Fruit fly (Drosophila melanogaster) whole organism: Measurements from ENCODE around the gene CG15747.

ENCODE experiments used
- CG8478 ChIP-seq: fragments of >200 bp; optimal IDR thresholded peaks from 2 replicates; lab custom pipeline; 2018; ENCODE audit warnings: inconsistent platforms
- Dll ChIP-seq: fragments of >200 bp; optimal IDR thresholded peaks from 2 replicates; lab custom pipeline; 2017
- EcR ChIP-seq, 2 experiments: fragments of >200 bp; optimal IDR thresholded peaks; 2 replicates each; lab custom pipeline; 2017; ENCODE audit warnings: missing biosample characterization in 2 of 2, missing genetic modification characterization in 2 of 2, missing genetic modification reagents in 2 of 2
- pan ChIP-seq: fragments of >200 bp; optimal IDR thresholded peaks from 2 replicates; lab custom pipeline; 2017
- psq ChIP-seq: fragments of >200 bp; optimal IDR thresholded peaks from 2 replicates; lab custom pipeline; 2017
- usp ChIP-seq: fragments of >200 bp; optimal IDR thresholded peaks from 2 replicates; lab custom pipeline; 2017; ENCODE audit warnings: missing biosample characterization, missing genetic modification characterization, mixed read lengths

The CG15747 gene

DNA sequence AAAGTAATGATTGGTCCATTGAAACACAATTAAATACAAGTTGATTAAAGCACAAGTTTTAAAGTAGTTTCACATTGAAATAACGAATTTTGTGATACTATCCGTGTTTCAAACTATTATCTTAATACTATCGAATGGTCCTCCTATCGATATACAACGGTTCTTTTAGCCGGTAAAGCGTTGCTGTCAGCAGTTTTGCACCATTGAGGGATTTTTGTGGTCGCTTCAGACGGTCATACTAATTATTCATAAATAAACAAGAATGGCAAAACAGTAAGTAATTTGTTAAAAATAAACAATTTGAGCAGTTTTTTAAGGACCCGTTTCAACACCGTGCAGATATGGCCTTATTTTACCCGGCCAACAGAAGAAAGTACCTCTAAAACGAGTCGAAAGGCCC is at the start of gene CG15747:
CG15747 (plus strand) TSS at position 206 of the 400 bp plus-strand sequence.
- TF ChIP-seq usp (GFP tag; lab: Kevin White, UChicago) = no peak
- no peak for TF ChIP-seq CG8478 (lab: Kevin White, UChicago)
- no peak for TF ChIP-seq pan (lab: Kevin White, UChicago)
- TF ChIP-seq EcR (GFP tag; optimal IDR thresholded peaks at IDR 0.05; lab: Kevin White, UChicago) = no peak
- no peak for TF ChIP-seq Dll (lab: Kevin White, UChicago)
- TF ChIP-seq psq (lab: Kevin White, UChicago) = no peak

DNA sequence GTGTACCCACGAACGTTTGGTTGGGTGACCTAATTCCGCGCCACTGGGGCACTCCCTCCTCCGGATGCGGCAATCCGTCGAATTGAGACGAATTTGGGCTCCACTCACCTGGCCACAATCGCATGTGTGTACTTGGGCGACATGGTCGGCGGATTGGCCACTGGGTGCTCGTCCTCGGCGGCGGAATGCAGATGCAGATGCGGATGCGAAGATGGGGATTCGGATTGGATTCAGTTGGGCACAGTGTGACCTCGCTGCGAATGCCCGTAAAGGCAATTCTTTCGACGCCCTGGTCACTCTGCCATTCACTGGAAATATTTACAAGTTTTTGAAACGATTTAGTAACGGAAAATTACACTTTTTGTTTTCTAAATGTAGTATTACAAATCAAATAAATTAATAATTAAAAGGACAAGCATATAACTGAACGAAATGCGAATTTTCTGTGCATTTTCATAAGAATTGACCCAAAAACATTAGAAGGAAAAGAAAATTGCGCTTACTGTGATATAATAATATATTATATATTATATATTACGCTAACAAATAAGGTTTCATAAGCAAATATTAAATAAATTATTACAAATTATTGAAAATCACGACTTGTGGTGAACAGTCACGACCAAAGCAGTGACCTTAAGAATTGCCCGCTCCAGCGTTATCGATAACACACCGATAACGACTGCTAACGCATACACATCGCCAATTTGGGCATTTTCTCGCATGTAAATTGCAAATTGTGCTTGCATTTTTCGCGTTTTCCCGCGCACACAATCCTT is 41.5 kb upstream of the CG15747 start, which contains the start of gene CG1622:
CG1622 (plus strand) TSS at position 678 of the 779 bp plus-strand sequence.
- TF ChIP-seq CG8478 (lab: Kevin White, UChicago) (no peak), pan (lab: Kevin White, UChicago) (no peak), Dll (lab: Kevin White, UChicago) (no peak), EcR (GFP tag; optimal IDR thresholded peaks at IDR 0.05; lab: Kevin White, UChicago) (no peak), usp (GFP tag; lab: Kevin White, UChicago) (no peak), psq (lab: Kevin White, UChicago) (no peak)

DNA sequence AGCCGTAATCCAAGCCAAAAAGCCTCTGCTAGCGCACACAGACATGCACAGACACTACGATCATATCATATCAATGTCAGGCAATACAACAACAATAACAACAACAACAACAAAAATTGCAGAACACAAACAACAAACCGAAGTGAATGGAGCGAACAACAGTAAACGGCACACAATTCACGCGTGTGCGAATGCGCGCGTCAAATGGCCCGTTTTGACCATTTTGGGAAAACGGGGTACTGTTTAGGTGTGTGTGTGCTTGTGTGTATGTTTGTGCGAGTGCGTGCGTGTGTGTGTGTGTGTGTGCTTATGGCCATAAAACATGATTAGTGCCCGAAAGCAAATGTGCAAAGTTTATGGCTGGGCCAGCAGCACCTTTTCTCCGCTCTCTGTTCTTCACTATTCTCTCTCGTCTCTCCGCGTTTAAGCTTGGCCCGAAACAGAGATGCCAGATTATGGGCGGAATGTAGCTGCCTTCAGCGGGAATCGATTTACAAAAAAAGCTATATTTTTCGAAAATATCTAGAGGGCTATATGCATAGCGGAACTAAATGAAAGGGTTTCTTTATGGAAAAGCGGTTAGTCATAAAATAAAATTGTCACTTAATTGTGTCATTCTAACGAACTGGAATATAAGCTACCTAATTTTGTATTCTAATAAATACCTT is 37.1 kb upstream of the CG15747 start:
- no peak for TF ChIP-seq psq (lab: Kevin White, UChicago)
- no peak for TF ChIP-seq Dll (lab: Kevin White, UChicago)
- TF ChIP-seq CG8478 (lab: Kevin White, UChicago) = no peak
- TF ChIP-seq usp (GFP tag; lab: Kevin White, UChicago) = no peak
- TF ChIP-seq EcR (GFP tag; optimal IDR thresholded peaks at IDR 0.05; lab: Kevin White, UChicago) = no peak
- no peak for TF ChIP-seq pan (lab: Kevin White, UChicago)

dm6 chrX:13302315-13302614 is 35.9 kb upstream of the CG15747 start, which contains the start of gene CG1764:
Gene CG1764, minus strand, starts transcription at chrX:13302415.
- TF ChIP-seq psq (lab: Kevin White, UChicago) (no peak), CG8478 (lab: Kevin White, UChicago) (no peak), Dll (lab: Kevin White, UChicago) (no peak), usp (GFP tag; lab: Kevin White, UChicago) (no peak), EcR (GFP tag; optimal IDR thresholded peaks at IDR 0.05; lab: Kevin White, UChicago) (no peak), pan (lab: Kevin White, UChicago) (no peak)

dm6 chrX:13302615-13303526 is 35.2 kb upstream of the CG15747 start:
- TF ChIP-seq pan (lab: Kevin White, UChicago) = no peak
- no peak for TF ChIP-seq Dll (lab: Kevin White, UChicago)
- TF ChIP-seq usp (GFP tag; lab: Kevin White, UChicago) = no peak
- TF ChIP-seq EcR (GFP tag; optimal IDR thresholded peaks at IDR 0.05; lab: Kevin White, UChicago) = no peak
- TF ChIP-seq CG8478 (lab: Kevin White, UChicago) = no peak
- TF ChIP-seq psq (lab: Kevin White, UChicago) = no peak

dm6 chrX:13303527-13303655 is 34.7 kb upstream of the CG15747 start, which contains the start of gene IP3K2:
Gene IP3K2, plus strand, starts transcription at chrX:13303633.
- TF ChIP-seq EcR (GFP tag; optimal IDR thresholded peaks at IDR 0.05; lab: Kevin White, UChicago) (no peak), pan (lab: Kevin White, UChicago) (no peak), psq (lab: Kevin White, UChicago) (no peak), CG8478 (lab: Kevin White, UChicago) (no peak), Dll (lab: Kevin White, UChicago) (no peak), usp (GFP tag; lab: Kevin White, UChicago) (no peak)

dm6 chrX:13303656-13304647 is 34.2 kb upstream of the CG15747 start:
- TF ChIP-seq pan (lab: Kevin White, UChicago) = no peak
- TF ChIP-seq Dll (lab: Kevin White, UChicago) = no peak
- no peak for TF ChIP-seq usp (GFP tag; lab: Kevin White, UChicago)
- TF ChIP-seq EcR (GFP tag; optimal IDR thresholded peaks at IDR 0.05; lab: Kevin White, UChicago) = no peak
- TF ChIP-seq CG8478 (lab: Kevin White, UChicago) = no peak
- no peak for TF ChIP-seq psq (lab: Kevin White, UChicago)

- TF ChIP-seq EcR (GFP tag; optimal IDR thresholded peaks at IDR 0.05; lab: Kevin White, UChicago) (no peak), usp (GFP tag; lab: Kevin White, UChicago) (no peak), CG8478 (lab: Kevin White, UChicago) (no peak), Dll (lab: Kevin White, UChicago) (no peak)
These were observed 32.8 kb upstream of the CG15747 start for dm6 chrX:13305323-13305722.

dm6 chrX:13307189-13307588 is 30.9 kb upstream of the CG15747 start:
- TF ChIP-seq psq (lab: Kevin White, UChicago) (no peak), CG8478 (lab: Kevin White, UChicago) (no peak)

- TF ChIP-seq EcR (GFP tag; optimal IDR thresholded peaks at IDR 0.05; lab: Kevin White, UChicago) (no peak), psq (lab: Kevin White, UChicago) (no peak), pan (lab: Kevin White, UChicago) (no peak), Dll (lab: Kevin White, UChicago) (no peak)
These were observed 27.4 kb upstream of the CG15747 start for dm6 chrX:13310764-13311163.
